Worm (Caenorhabditis elegans) whole organism, L4/young adult: ENCODE results near the gene gex-4.
A peak's percentile ranks its signal among the peaks of the same experiment; 100 is the strongest.

ENCODE experiments used
- W03F9.2 ChIP-seq: fragments of 150-350 bp; optimal IDR thresholded peaks from 2 replicates; lab custom pipeline; 2014; ENCODE audit warnings: missing biosample characterization, missing genetic modification characterization
- dao-5 ChIP-seq: sonication (generic microtip); optimal IDR thresholded peaks from 2 replicates; lab custom pipeline; 2016; ENCODE audit warnings: missing genotype, missing genetic modification characterization, moderate library complexity, missing compliant biosample characterization
- him-1 ChIP-seq: sonication (generic microtip); optimal IDR thresholded peaks from 2 replicates; lab custom pipeline; 2016; ENCODE audit warnings: missing genotype, missing genetic modification reagents, missing genetic modification characterization, missing compliant biosample characterization

gex-4 gene

ce11 chrIII:12218633-12219097, at the start of gene gex-4, which contains the start of gene gphr-1:
TSS of gene gex-4 (minus strand) at chrIII:12218634.
TSS of gene gphr-1 (plus strand) at chrIII:12219047.
- TF ChIP-seq dao-5 (tag; lab: Kevin White, UChicago) (no peak), W03F9.2 (tag; lab: Kevin White, UChicago) (peak; percentile 52)

- TF ChIP-seq dao-5 (tag; lab: Kevin White, UChicago) = no peak
- no peak for TF ChIP-seq him-1 (tag; lab: Kevin White, UChicago)
- no peak for TF ChIP-seq W03F9.2 (tag; lab: Kevin White, UChicago)
Measured at ce11 chrIII:12260413-12260812, 42.0 kb upstream of the gex-4 start.

- TF ChIP-seq dao-5 (tag; lab: Kevin White, UChicago) (no peak), him-1 (tag; lab: Kevin White, UChicago) (no peak), W03F9.2 (tag; lab: Kevin White, UChicago) (no peak)
Measured at ce11 chrIII:12259793-12260192, 41.4 kb upstream of the gex-4 start.

- no peak for TF ChIP-seq W03F9.2 (tag; lab: Kevin White, UChicago)
- no peak for TF ChIP-seq dao-5 (tag; lab: Kevin White, UChicago)
Measured at ce11 chrIII:12253342-12253741, 34.9 kb upstream of the gex-4 start.

- TF ChIP-seq dao-5 (tag; lab: Kevin White, UChicago) = no peak
- no peak for TF ChIP-seq W03F9.2 (tag; lab: Kevin White, UChicago)
- no peak for TF ChIP-seq him-1 (tag; lab: Kevin White, UChicago)
Measured at ce11 chrIII:12251178-12251577, 32.7 kb upstream of the gex-4 start.

- TF ChIP-seq dao-5 (tag; lab: Kevin White, UChicago) (peak; percentile 30), W03F9.2 (tag; lab: Kevin White, UChicago) (peak; percentile 95), him-1 (tag; lab: Kevin White, UChicago) (peak; percentile 27)
Measured at ce11 chrIII:12250114-12250792, 31.8 kb upstream of the gex-4 start, which contains the start of the genes tim-1 and Y75B8A.23. TSS of gene tim-1 (minus strand) at chrIII:12250164. TSS of gene Y75B8A.23 (plus strand) at chrIII:12250660.

- TF ChIP-seq dao-5 (tag; lab: Kevin White, UChicago) (no peak), W03F9.2 (tag; lab: Kevin White, UChicago) (no peak), him-1 (tag; lab: Kevin White, UChicago) (no peak)
Measured at ce11 chrIII:12247329-12247728, 28.9 kb upstream of the gex-4 start.

- no peak for TF ChIP-seq him-1 (tag; lab: Kevin White, UChicago)
- TF ChIP-seq W03F9.2 (tag; lab: Kevin White, UChicago) = no peak
- no peak for TF ChIP-seq dao-5 (tag; lab: Kevin White, UChicago)
Measured at ce11 chrIII:12245570-12245969, 27.1 kb upstream of the gex-4 start.

- TF ChIP-seq dao-5 (tag; lab: Kevin White, UChicago) (no peak), W03F9.2 (tag; lab: Kevin White, UChicago) (no peak)
Measured at ce11 chrIII:12235914-12236313, 17.5 kb upstream of the gex-4 start, which contains the start of the genes grl-15 and fbxa-89. TSS of gene grl-15 (minus strand) at chrIII:12236014. TSS of gene fbxa-89 (plus strand) at chrIII:12236184.

ce11 chrIII:12235359-12235758, 16.9 kb upstream of the gex-4 start:
- TF ChIP-seq dao-5 (tag; lab: Kevin White, UChicago) (no peak), W03F9.2 (tag; lab: Kevin White, UChicago) (no peak), him-1 (tag; lab: Kevin White, UChicago) (no peak)

ce11 chrIII:12233493-12233892, 15.1 kb upstream of the gex-4 start:
- TF ChIP-seq dao-5 (tag; lab: Kevin White, UChicago) (no peak), W03F9.2 (tag; lab: Kevin White, UChicago) (no peak), him-1 (tag; lab: Kevin White, UChicago) (no peak)

ce11 chrIII:12231539-12231938, 13.1 kb upstream of the gex-4 start:
- TF ChIP-seq him-1 (tag; lab: Kevin White, UChicago) (no peak), dao-5 (tag; lab: Kevin White, UChicago) (no peak), W03F9.2 (tag; lab: Kevin White, UChicago) (no peak)

ce11 chrIII:12230195-12230594, 11.8 kb upstream of the gex-4 start:
- TF ChIP-seq him-1 (tag; lab: Kevin White, UChicago) (no peak), W03F9.2 (tag; lab: Kevin White, UChicago) (no peak), dao-5 (tag; lab: Kevin White, UChicago) (no peak)

ce11 chrIII:12227935-12228334, 9.5 kb upstream of the gex-4 start:
- TF ChIP-seq him-1 (tag; lab: Kevin White, UChicago) (no peak), dao-5 (tag; lab: Kevin White, UChicago) (no peak), W03F9.2 (tag; lab: Kevin White, UChicago) (no peak)
